Worm (Caenorhabditis elegans) whole organism, L4 larva: Measurements from ENCODE around the gene smex-1.

Experiments
- F49E8.2 ChIP-seq: sonication (generic microtip); optimal IDR thresholded peaks from 2 replicates; lab custom pipeline; 2016; ENCODE audit warnings: missing compliant biosample characterization, mild to moderate bottlenecking, missing genetic modification characterization, borderline replicate concordance
- T26A8.4 ChIP-seq: fragments of 200-800 bp; sonication (Bioruptor generic); IDR thresholded peaks from 2 replicates; pipeline ENCODE4 v1.3.6; 2022; ENCODE audit warnings: missing genetic modification characterization, missing compliant biosample characterization
- Y48G9A.11 ChIP-seq: fragments of 200-800 bp; sonication (Bioruptor generic); IDR thresholded peaks from 2 replicates; pipeline ENCODE4 v1.3.6; 2022; ENCODE audit warnings: missing genetic modification reagents, missing genetic modification characterization, missing compliant biosample characterization
- ZK337.2 ChIP-seq: fragments of 200-800 bp; sonication (Bioruptor generic); IDR thresholded peaks from 2 replicates; pipeline ENCODE4 v1.3.6; 2022; ENCODE audit warnings: missing genetic modification reagents, missing genetic modification characterization, missing compliant biosample characterization
- ZK546.5 ChIP-seq, 2 experiments: sonication (generic microtip); optimal IDR thresholded peaks; 2 replicates each; lab custom pipeline; 2017; ENCODE audit warnings: missing biosample characterization in 2 of 2, missing genetic modification characterization in 2 of 2
- aha-1 ChIP-seq: fragments of 150-350 bp; peaks from one replicate; lab custom pipeline; 2014; ENCODE audit warnings: missing biosample characterization, missing genetic modification characterization
- aly-2 ChIP-seq: sonication (generic microtip); optimal IDR thresholded peaks from 2 replicates; lab custom pipeline; 2018; ENCODE audit warnings: missing biosample characterization, missing genetic modification characterization
- arid-1 ChIP-seq: fragments of 200-800 bp; sonication (Bioruptor generic); conservative IDR thresholded peaks from 2 replicates; pipeline ENCODE4 v1.3.6; 2022; ENCODE audit warnings: missing genetic modification reagents, missing genetic modification characterization, missing compliant biosample characterization
- attf-4 ChIP-seq: sonication (generic microtip); optimal IDR thresholded peaks from 3 replicates; lab custom pipeline; 2017; ENCODE audit warnings: missing biosample characterization, missing genetic modification characterization
- ceh-28 ChIP-seq: fragments of 150-350 bp; optimal IDR thresholded peaks from 2 replicates; lab custom pipeline; 2014; ENCODE audit warnings: missing biosample characterization, missing genetic modification reagents, missing genetic modification characterization
- ceh-32 ChIP-seq: sonication (generic microtip); optimal IDR thresholded peaks from 2 replicates; lab custom pipeline; 2016; ENCODE audit warnings: mild to moderate bottlenecking, missing genetic modification characterization, missing compliant biosample characterization; ENCODE audit not compliant: poor library complexity
- ceh-62 ChIP-seq: sonication (generic microtip); optimal IDR thresholded peaks from 2 replicates; lab custom pipeline; 2017; ENCODE audit warnings: missing biosample characterization, missing genetic modification characterization
- ctbp-1 ChIP-seq: fragments of 200-800 bp; sonication (Bioruptor generic); IDR thresholded peaks from 2 replicates; pipeline ENCODE4 v1.3.6; 2022; ENCODE audit warnings: missing genetic modification reagents, missing genetic modification characterization, missing compliant biosample characterization
- daf-12 ChIP-seq: fragments of 150-350 bp; optimal IDR thresholded peaks from 2 replicates; lab custom pipeline; 2014; ENCODE audit warnings: missing biosample characterization, missing genetic modification reagents, missing genetic modification characterization
- dmd-6 ChIP-seq: fragments of 200-800 bp; sonication (Bioruptor generic); IDR thresholded peaks from 2 replicates; pipeline ENCODE4 v1.3.6; 2022; ENCODE audit warnings: missing genetic modification reagents, missing genetic modification characterization, missing compliant biosample characterization
- dpl-1 ChIP-seq: fragments of 150-350 bp; optimal IDR thresholded peaks from 2 replicates; lab custom pipeline; 2014; ENCODE audit warnings: missing biosample characterization, missing genetic modification reagents, missing genetic modification characterization
- egl-27 ChIP-seq: sonication (generic microtip); optimal IDR thresholded peaks from 3 replicates; lab custom pipeline; 2017; ENCODE audit warnings: missing biosample characterization, missing genetic modification reagents, missing genetic modification characterization
- fkh-10 ChIP-seq: fragments of 150-350 bp; optimal IDR thresholded peaks from 2 replicates; lab custom pipeline; 2014; ENCODE audit warnings: missing biosample characterization, missing genetic modification reagents, missing genetic modification characterization
- hlh-11 ChIP-seq: fragments of 200-800 bp; sonication (Bioruptor generic); optimal IDR thresholded peaks from 2 replicates; lab custom pipeline; 2018; ENCODE audit warnings: mild to moderate bottlenecking, missing genetic modification characterization, missing compliant biosample characterization
- lin-13 ChIP-seq: fragments of 150-350 bp; optimal IDR thresholded peaks from 2 replicates; lab custom pipeline; 2014; ENCODE audit warnings: missing biosample characterization, missing genetic modification reagents, missing genetic modification characterization
- lin-15B ChIP-seq: fragments of 150-350 bp; sonication (generic microtip); optimal IDR thresholded peaks from 3 replicates; lab custom pipeline; 2014; ENCODE audit warnings: missing biosample characterization, missing genetic modification characterization
- lin-29 ChIP-seq: fragments of 200-800 bp; sonication (Bioruptor generic); IDR thresholded peaks from 2 replicates; pipeline ENCODE4 v1.3.6; 2022; ENCODE audit warnings: missing genetic modification reagents, missing genetic modification characterization, missing compliant biosample characterization
- lin-38 ChIP-seq: fragments of 200-800 bp; sonication (Bioruptor generic); IDR thresholded peaks from 2 replicates; pipeline ENCODE4 v1.3.6; 2022; ENCODE audit warnings: missing genetic modification reagents, missing genetic modification characterization, missing compliant biosample characterization
- madf-9 ChIP-seq: fragments of 200-800 bp; sonication (Bioruptor generic); conservative IDR thresholded peaks from 2 replicates; pipeline ENCODE4 v1.3.6; 2022; ENCODE audit warnings: missing genetic modification reagents, missing genetic modification characterization, missing compliant biosample characterization
- mdl-1 ChIP-seq, 2 experiments: fragments of 150-350 bp in 1 of 2; sonication (generic microtip) in 1 of 2; optimal IDR thresholded peaks; 2 replicates each; lab custom pipeline; 2014 to 2017; ENCODE audit warnings: missing biosample characterization in 2 of 2, missing genetic modification characterization in 2 of 2
- mdt-29 ChIP-seq: fragments of 200-800 bp; sonication (Bioruptor generic); IDR thresholded peaks from 2 replicates; pipeline ENCODE4 v1.3.6; 2022; ENCODE audit warnings: missing genetic modification reagents, missing genetic modification characterization, missing compliant biosample characterization
- mes-2 ChIP-seq: sonication (generic microtip); optimal IDR thresholded peaks from 2 replicates; lab custom pipeline; 2016; ENCODE audit warnings: missing genotype, mild to moderate bottlenecking, missing genetic modification characterization, missing compliant biosample characterization; ENCODE audit not compliant: poor library complexity, severe bottlenecking
- nhr-10 ChIP-seq: fragments of 150-350 bp; optimal IDR thresholded peaks from 2 replicates; lab custom pipeline; 2014; ENCODE audit warnings: missing biosample characterization, missing genetic modification characterization
- nhr-11 ChIP-seq: fragments of 150-350 bp; optimal IDR thresholded peaks from 2 replicates; lab custom pipeline; 2014; ENCODE audit warnings: missing biosample characterization, missing genetic modification characterization
- nhr-111 ChIP-seq: fragments of 200-800 bp; sonication (Bioruptor generic); optimal IDR thresholded peaks from 2 replicates; lab custom pipeline; 2018; ENCODE audit warnings: mild to moderate bottlenecking, missing genetic modification characterization, missing compliant biosample characterization
- nhr-237 ChIP-seq: sonication (generic microtip); optimal IDR thresholded peaks from 2 replicates; lab custom pipeline; 2017; ENCODE audit warnings: missing biosample characterization, missing genetic modification characterization
- nhr-42 ChIP-seq: fragments of 200-800 bp; sonication (Bioruptor generic); IDR thresholded peaks from 2 replicates; pipeline ENCODE4 v1.3.6; 2022; ENCODE audit warnings: missing genetic modification characterization, missing compliant biosample characterization
- nhr-48 ChIP-seq: sonication (generic microtip); optimal IDR thresholded peaks from 2 replicates; lab custom pipeline; 2016; ENCODE audit warnings: mild to moderate bottlenecking, missing genetic modification characterization, missing compliant biosample characterization
- nhr-6 ChIP-seq: fragments of 150-350 bp; optimal IDR thresholded peaks from 2 replicates; lab custom pipeline; 2014; ENCODE audit warnings: missing biosample characterization, missing genetic modification characterization
- pqm-1 ChIP-seq: sonication (generic microtip); optimal IDR thresholded peaks from 2 replicates; lab custom pipeline; 2017; ENCODE audit warnings: missing biosample characterization, missing genetic modification characterization
- rbr-2 ChIP-seq: sonication (generic microtip); optimal IDR thresholded peaks from 2 replicates; lab custom pipeline; 2016; ENCODE audit warnings: missing genotype, missing genetic modification characterization, missing compliant biosample characterization
- set-16 ChIP-seq: fragments of 200-800 bp; sonication (Bioruptor generic); IDR thresholded peaks from 2 replicates; pipeline ENCODE4 v1.3.6; 2022; ENCODE audit warnings: missing genetic modification reagents, missing genetic modification characterization, missing compliant biosample characterization
- skn-1 ChIP-seq: fragments of 150-350 bp; optimal IDR thresholded peaks from 2 replicates; lab custom pipeline; 2014; ENCODE audit warnings: missing biosample characterization, missing genetic modification characterization
- unc-130 ChIP-seq: sonication (generic microtip); optimal IDR thresholded peaks from 2 replicates; lab custom pipeline; 2016; ENCODE audit warnings: missing genetic modification reagents, missing genetic modification characterization, missing compliant biosample characterization
- unc-39 ChIP-seq: sonication (generic microtip); optimal IDR thresholded peaks from 2 replicates; lab custom pipeline; 2017; ENCODE audit warnings: missing biosample characterization, missing genetic modification characterization
- unc-62 ChIP-seq, 3 experiments: fragments of 150-350 bp in 1 of 3; sonication (generic microtip); optimal IDR thresholded peaks in 2 of 3; peaks in 1 of 3; 1 replicate in 1 of 3; 2 replicates in 2 of 3; lab custom pipeline; 2014 to 2017; ENCODE audit warnings: missing biosample characterization in 3 of 3, missing genetic modification characterization in 3 of 3, missing genetic modification reagents in 3 of 3, missing genotype in 1 of 3
- vab-7 ChIP-seq: fragments of 200-800 bp; sonication (Bioruptor generic); IDR thresholded peaks from 2 replicates; pipeline ENCODE4 v1.3.6; 2022; ENCODE audit warnings: missing genetic modification reagents, missing genetic modification characterization, missing compliant biosample characterization
- zip-11 ChIP-seq: fragments of 200-800 bp; sonication (Bioruptor generic); IDR thresholded peaks from 2 replicates; pipeline ENCODE4 v1.3.6; 2022; ENCODE audit warnings: missing genetic modification characterization, missing compliant biosample characterization
- zip-2 ChIP-seq: fragments of 150-350 bp; optimal IDR thresholded peaks from 2 replicates; lab custom pipeline; 2014; ENCODE audit warnings: missing biosample characterization, missing genetic modification characterization
- ztf-7 ChIP-seq: fragments of 150-350 bp; optimal IDR thresholded peaks from 2 replicates; lab custom pipeline; 2014; ENCODE audit warnings: missing biosample characterization, missing genetic modification characterization

Gene smex-1

ce11 chrV:8263466-8263865 lies 32.3 kb downstream of the smex-1 start, which contains the start of gene C16D9.8:
TSS of gene C16D9.8 (minus strand) at chrV:8263566.
- TF ChIP-seq set-16 (GFP tag; lab: Robert Waterston, UW): no peak
- TF ChIP-seq mdl-1 (tag; optimal IDR thresholded peaks at IDR 0.05; lab: Kevin White, UChicago): no peak
- TF ChIP-seq ceh-28 (tag; lab: Kevin White, UChicago): no peak
- no peak for TF ChIP-seq lin-29
- TF ChIP-seq fkh-10: no peak
- no peak for TF ChIP-seq egl-27
- no peak for TF ChIP-seq dmd-6 (GFP tag; lab: Robert Waterston, UW)
- TF ChIP-seq attf-4 (tag; lab: Kevin White, UChicago): no peak
- TF ChIP-seq mdt-29 (GFP tag; lab: Robert Waterston, UW): no peak
- no peak for TF ChIP-seq lin-38 (GFP tag; lab: Robert Waterston, UW)
- no peak for TF ChIP-seq Y48G9A.11

ce11 chrV:8262212-8262611 lies 33.6 kb downstream of the smex-1 start:
- TF ChIP-seq lin-29: no peak
- peak in 1 of 2 experiments; percentile 94 for TF ChIP-seq unc-62 (GFP tag; optimal IDR thresholded peaks at IDR 0.05 in 1 of 2; lab: Kevin White, UChicago)
- TF ChIP-seq unc-62 (tag; optimal IDR thresholded peaks at IDR 0.05; lab: Kevin White, UChicago): no peak
- TF ChIP-seq T26A8.4 (GFP tag; lab: Robert Waterston, UW): no peak
- no peak for TF ChIP-seq aha-1
- TF ChIP-seq nhr-10 (tag; lab: Kevin White, UChicago): no peak
- no peak for TF ChIP-seq vab-7 (GFP tag; lab: Robert Waterston, UW)
- TF ChIP-seq unc-39 (tag; lab: Kevin White, UChicago): no peak

- TF ChIP-seq ZK546.5 (tag; optimal IDR thresholded peaks at IDR 0.05; lab: Kevin White, UChicago) (no peak), ceh-62 (tag; lab: Kevin White, UChicago) (no peak), mes-2 (tag; lab: Kevin White, UChicago) (no peak), nhr-48 (tag; lab: Kevin White, UChicago) (no peak), lin-13 (GFP tag; lab: Kevin White, UChicago) (no peak), nhr-6 (tag; lab: Kevin White, UChicago) (no peak), skn-1 (no peak), lin-15B (tag; lab: Kevin White, UChicago) (no peak), lin-38 (GFP tag; lab: Robert Waterston, UW) (no peak), arid-1 (GFP tag; lab: Robert Waterston, UW) (no peak), fkh-10 (no peak), hlh-11 (no peak), vab-7 (GFP tag; lab: Robert Waterston, UW) (no peak), nhr-111 (GFP tag; lab: Kevin White, UChicago) (no peak), T26A8.4 (GFP tag; lab: Robert Waterston, UW) (no peak)
Observed at ce11 chrV:8259016-8259415, 36.8 kb downstream of the smex-1 start, which contains the start of gene C16D9.1. TSS of gene C16D9.1 (plus strand) at chrV:8259316.

ce11 chrV:8254973-8255372 lies 40.8 kb downstream of the smex-1 start:
- TF ChIP-seq madf-9 (GFP tag; lab: Robert Waterston, UW) (no peak), daf-12 (tag; lab: Kevin White, UChicago) (no peak), nhr-237 (tag; lab: Kevin White, UChicago) (no peak), ctbp-1 (no peak), F49E8.2 (tag; lab: Kevin White, UChicago) (no peak), ztf-7 (tag; lab: Kevin White, UChicago) (no peak), zip-2 (tag; lab: Kevin White, UChicago) (no peak), unc-62 (GFP tag; optimal IDR thresholded peaks at IDR 0.05 in 1 of 2; lab: Kevin White, UChicago) (no peak), unc-62 (tag; optimal IDR thresholded peaks at IDR 0.05; lab: Kevin White, UChicago) (no peak), aly-2 (tag; lab: Kevin White, UChicago) (no peak), ceh-32 (tag; lab: Kevin White, UChicago) (no peak), nhr-42 (GFP tag; lab: Robert Waterston, UW) (no peak), dpl-1 (no peak), unc-130 (no peak), zip-11 (no peak), T26A8.4 (GFP tag; lab: Robert Waterston, UW) (no peak), rbr-2 (tag; lab: Kevin White, UChicago) (no peak), nhr-11 (tag; lab: Kevin White, UChicago) (no peak), hlh-11 (no peak), ZK337.2 (no peak), pqm-1 (tag; lab: Kevin White, UChicago) (no peak)
